Worm (Caenorhabditis elegans) whole organism, L2 larva: ENCODE data around the gene ZC204.17.

ENCODE experiments used
- C34F6.9 ChIP-seq: fragments of 150-350 bp; optimal IDR thresholded peaks from 2 replicates; lab custom pipeline; 2014; ENCODE audit warnings: missing biosample characterization, missing genetic modification characterization
- F13H6.1 ChIP-seq: sonication (generic microtip); optimal IDR thresholded peaks from 2 replicates; lab custom pipeline; 2016; ENCODE audit warnings: missing genetic modification characterization, missing compliant biosample characterization
- R02D3.7 ChIP-seq: fragments of 150-350 bp; optimal IDR thresholded peaks from 2 replicates; lab custom pipeline; 2014; ENCODE audit warnings: missing biosample characterization, missing genetic modification characterization
- ZK546.5 ChIP-seq: sonication (generic microtip); optimal IDR thresholded peaks from 2 replicates; lab custom pipeline; 2017; ENCODE audit warnings: missing biosample characterization, missing genetic modification characterization
- aly-2 ChIP-seq: fragments of 150-350 bp; optimal IDR thresholded peaks from 2 replicates; lab custom pipeline; 2014; ENCODE audit warnings: missing biosample characterization, missing genetic modification characterization
- ama-1 ChIP-seq: fragments of 150-350 bp; optimal IDR thresholded peaks from 2 replicates; lab custom pipeline; 2018; ENCODE audit warnings: inconsistent platforms
- blmp-1 ChIP-seq: sonication (generic microtip); optimal IDR thresholded peaks from 2 replicates; lab custom pipeline; 2017; ENCODE audit warnings: missing genetic modification characterization, mild to moderate bottlenecking, missing compliant biosample characterization, antibody characterized with exemption, moderate library complexity; ENCODE audit not compliant: insufficient read depth
- ceh-16 ChIP-seq: fragments of 150-350 bp; optimal IDR thresholded peaks from 2 replicates; lab custom pipeline; 2014; ENCODE audit warnings: missing biosample characterization, missing genetic modification characterization
- ceh-82 ChIP-seq: fragments of 150-350 bp; optimal IDR thresholded peaks from 2 replicates; lab custom pipeline; 2014; ENCODE audit warnings: missing biosample characterization, missing genetic modification characterization
- crh-2 ChIP-seq: sonication (generic microtip); optimal IDR thresholded peaks from 2 replicates; lab custom pipeline; 2017; ENCODE audit warnings: missing biosample characterization, missing genetic modification characterization
- egl-27 ChIP-seq: sonication (generic microtip); optimal IDR thresholded peaks from 3 replicates; lab custom pipeline; 2017; ENCODE audit warnings: missing biosample characterization, missing genetic modification reagents, missing genetic modification characterization
- elt-1 ChIP-seq: fragments of 150-350 bp; optimal IDR thresholded peaks from 2 replicates; lab custom pipeline; 2014; ENCODE audit warnings: missing biosample characterization, missing genetic modification characterization
- elt-3 ChIP-seq: sonication (generic microtip); optimal IDR thresholded peaks from 2 replicates; lab custom pipeline; 2017; ENCODE audit warnings: missing biosample characterization, missing genetic modification characterization
- fos-1 ChIP-seq: fragments of 150-350 bp; optimal IDR thresholded peaks from 2 replicates; lab custom pipeline; 2014; ENCODE audit warnings: missing biosample characterization, missing genetic modification characterization
- gmeb-1 ChIP-seq: fragments of 150-350 bp; optimal IDR thresholded peaks from 2 replicates; lab custom pipeline; 2014; ENCODE audit warnings: missing biosample characterization, missing genetic modification characterization
- lin-13 ChIP-seq: fragments of 150-350 bp; optimal IDR thresholded peaks from 2 replicates; lab custom pipeline; 2014; ENCODE audit warnings: missing biosample characterization, missing genetic modification reagents, missing genetic modification characterization
- lin-39 ChIP-seq: fragments of 150-350 bp; optimal IDR thresholded peaks from 2 replicates; lab custom pipeline; 2014; ENCODE audit warnings: missing biosample characterization, missing genetic modification reagents, missing genetic modification characterization
- mab-5 ChIP-seq: fragments of 150-350 bp; optimal IDR thresholded peaks from 2 replicates; lab custom pipeline; 2014; ENCODE audit warnings: missing biosample characterization, missing genetic modification characterization
- mbf-1 ChIP-seq: sonication (generic microtip); optimal IDR thresholded peaks from 2 replicates; lab custom pipeline; 2017; ENCODE audit warnings: missing biosample characterization, missing genetic modification characterization
- mdl-1 ChIP-seq, 2 experiments: fragments of 150-350 bp in 1 of 2; sonication (generic microtip) in 1 of 2; optimal IDR thresholded peaks; 2 replicates each; lab custom pipeline; 2017; ENCODE audit warnings: missing biosample characterization in 2 of 2, missing genetic modification characterization in 2 of 2
- nhr-11 ChIP-seq: fragments of 150-350 bp; optimal IDR thresholded peaks from 2 replicates; lab custom pipeline; 2014; ENCODE audit warnings: missing biosample characterization, missing genetic modification characterization
- nhr-23 ChIP-seq: fragments of 150-350 bp; optimal IDR thresholded peaks from 2 replicates; lab custom pipeline; 2014; ENCODE audit warnings: missing biosample characterization, missing genetic modification reagents, missing genetic modification characterization
- nhr-25 ChIP-seq: fragments of 150-350 bp; sonication (generic microtip); optimal IDR thresholded peaks from 3 replicates; lab custom pipeline; 2014; ENCODE audit warnings: missing biosample characterization, missing genetic modification characterization
- nhr-6 ChIP-seq: fragments of 150-350 bp; optimal IDR thresholded peaks from 2 replicates; lab custom pipeline; 2014; ENCODE audit warnings: missing biosample characterization, missing genetic modification characterization
- nhr-77 ChIP-seq: fragments of 150-350 bp; optimal IDR thresholded peaks from 2 replicates; lab custom pipeline; 2014; ENCODE audit warnings: missing biosample characterization, missing genetic modification characterization
- peb-1 ChIP-seq: fragments of 150-350 bp; optimal IDR thresholded peaks from 2 replicates; lab custom pipeline; 2014; ENCODE audit warnings: missing biosample characterization, missing genetic modification characterization
- sem-4 ChIP-seq: fragments of 150-350 bp; optimal IDR thresholded peaks from 2 replicates; lab custom pipeline; 2014; ENCODE audit warnings: missing biosample characterization, missing genetic modification reagents, missing genetic modification characterization
- snpc-4 ChIP-seq: fragments of 150-350 bp; optimal IDR thresholded peaks from 2 replicates; lab custom pipeline; 2014; ENCODE audit warnings: missing biosample characterization, missing genetic modification characterization
- unc-39 ChIP-seq: fragments of 150-350 bp; optimal IDR thresholded peaks from 2 replicates; lab custom pipeline; 2014; ENCODE audit warnings: missing biosample characterization, missing genetic modification characterization
- unc-62 ChIP-seq: fragments of 150-350 bp; optimal IDR thresholded peaks from 2 replicates; lab custom pipeline; 2014; ENCODE audit warnings: missing biosample characterization, missing genetic modification reagents, missing genetic modification characterization
- ztf-1 ChIP-seq: fragments of 200-800 bp; sonication (Bioruptor generic); conservative IDR thresholded peaks from 2 replicates; pipeline ENCODE4 v1.3.6; 2022; ENCODE audit warnings: missing genetic modification characterization, missing compliant biosample characterization
- ztf-4 ChIP-seq: fragments of 150-350 bp; optimal IDR thresholded peaks from 2 replicates; lab custom pipeline; 2014; ENCODE audit warnings: missing biosample characterization, missing genetic modification characterization

The ZC204.17 gene

DNA sequence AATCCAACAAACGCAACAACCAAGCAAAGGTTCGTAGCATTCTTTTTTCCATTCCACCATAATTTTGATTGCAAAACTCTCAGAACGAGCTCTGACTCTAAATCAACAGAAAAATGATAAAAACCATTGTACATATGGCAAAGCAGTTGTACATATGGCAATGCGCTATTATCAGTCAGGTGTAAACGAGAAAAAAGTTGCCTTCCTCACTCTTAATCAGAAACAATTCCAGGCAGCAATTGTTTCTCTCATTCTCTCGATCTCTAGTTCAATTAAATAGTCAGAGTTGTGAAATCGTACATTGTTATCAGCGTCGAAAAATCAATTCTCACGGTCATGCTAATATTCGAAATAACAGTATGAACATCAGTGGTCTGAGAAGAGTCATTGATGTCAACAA is 24.3 kb downstream of the ZC204.17 start:
- TF ChIP-seq fos-1 (tag; lab: Kevin White, UChicago) (peak; percentile 44), ztf-4 (tag; lab: Kevin White, UChicago) (no peak)

DNA sequence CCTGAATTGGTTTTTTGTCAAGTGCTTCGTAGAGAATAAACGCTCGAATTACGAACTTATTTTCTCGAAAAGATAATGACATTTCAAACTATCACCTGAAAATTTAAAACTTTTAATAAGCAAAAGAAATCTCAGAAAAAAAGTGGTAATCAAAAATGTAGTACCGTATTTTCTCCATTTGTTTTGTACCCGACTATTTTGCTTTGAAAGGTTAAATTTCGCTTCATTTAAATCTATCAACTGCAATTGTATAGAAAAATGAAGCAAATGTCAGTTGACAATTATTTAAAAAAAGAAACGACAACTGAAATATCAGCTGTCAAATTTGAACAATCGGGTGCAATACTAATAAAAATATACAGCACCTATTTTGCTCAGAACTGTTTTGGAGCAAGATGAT is 24.9 kb downstream of the ZC204.17 start, which contains the start of gene fbxa-158:
Gene fbxa-158, minus strand, starts transcription at position 101 of the 400 bp plus-strand sequence.
- TF ChIP-seq unc-39 (tag; lab: Kevin White, UChicago) (no peak), elt-1 (tag; lab: Kevin White, UChicago) (no peak), ama-1 (lab: Kevin White, UChicago) (no peak), C34F6.9 (tag; lab: Kevin White, UChicago) (no peak), snpc-4 (tag; lab: Kevin White, UChicago) (no peak), crh-2 (tag; lab: Kevin White, UChicago) (no peak), egl-27 (tag; lab: Kevin White, UChicago) (no peak), gmeb-1 (no peak), ZK546.5 (no peak), lin-39 (tag; lab: Kevin White, UChicago) (no peak), fos-1 (tag; lab: Kevin White, UChicago) (no peak), R02D3.7 (no peak), blmp-1 (tag; lab: Kevin White, UChicago) (no peak), nhr-25 (tag; lab: Kevin White, UChicago) (no peak), nhr-11 (tag; lab: Kevin White, UChicago) (no peak), sem-4 (tag; lab: Kevin White, UChicago) (no peak), ceh-16 (tag; lab: Kevin White, UChicago) (no peak), F13H6.1 (tag; lab: Kevin White, UChicago) (no peak), nhr-77 (tag; lab: Kevin White, UChicago) (no peak), mbf-1 (tag; lab: Kevin White, UChicago) (no peak)

DNA sequence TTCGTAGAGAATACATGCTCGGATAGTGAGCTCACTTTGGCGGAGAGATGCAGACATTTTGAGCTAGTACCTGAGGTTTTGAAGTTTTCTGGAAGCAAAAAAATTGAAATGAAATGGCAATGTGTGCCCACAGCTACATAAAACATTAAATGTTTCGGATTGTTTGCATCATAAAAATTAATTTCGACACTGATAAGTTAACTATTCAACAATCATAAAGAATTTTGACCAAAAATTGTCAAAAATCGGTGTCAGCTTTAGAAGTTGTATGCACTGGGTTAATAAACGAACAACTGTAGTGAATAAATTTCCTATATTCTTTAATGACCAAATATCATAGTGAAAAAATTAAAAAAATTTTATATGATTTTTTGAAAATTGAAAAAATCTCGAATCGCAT is 27.2 kb downstream of the ZC204.17 start, which contains the start of gene fbxa-166:
Gene fbxa-166, minus strand, starts transcription at position 101 of the 400 bp plus-strand sequence.
- no peak for TF ChIP-seq peb-1
- no peak for TF ChIP-seq elt-1 (tag; lab: Kevin White, UChicago)
- no peak for TF ChIP-seq C34F6.9 (tag; lab: Kevin White, UChicago)
- no peak for TF ChIP-seq unc-39 (tag; lab: Kevin White, UChicago)
- no peak for TF ChIP-seq ceh-82 (tag; lab: Kevin White, UChicago)
- no peak for TF ChIP-seq lin-13
- no peak for TF ChIP-seq nhr-77 (tag; lab: Kevin White, UChicago)
- TF ChIP-seq blmp-1 (tag; lab: Kevin White, UChicago), result no peak
- no peak for TF ChIP-seq R02D3.7
- no peak for TF ChIP-seq egl-27 (tag; lab: Kevin White, UChicago)
- TF ChIP-seq ceh-16 (tag; lab: Kevin White, UChicago), result no peak
- TF ChIP-seq lin-39 (tag; lab: Kevin White, UChicago), result no peak
- no peak for TF ChIP-seq ZK546.5
- no peak for TF ChIP-seq aly-2 (tag; lab: Kevin White, UChicago)
- TF ChIP-seq nhr-23 (tag; lab: Kevin White, UChicago), result no peak

DNA sequence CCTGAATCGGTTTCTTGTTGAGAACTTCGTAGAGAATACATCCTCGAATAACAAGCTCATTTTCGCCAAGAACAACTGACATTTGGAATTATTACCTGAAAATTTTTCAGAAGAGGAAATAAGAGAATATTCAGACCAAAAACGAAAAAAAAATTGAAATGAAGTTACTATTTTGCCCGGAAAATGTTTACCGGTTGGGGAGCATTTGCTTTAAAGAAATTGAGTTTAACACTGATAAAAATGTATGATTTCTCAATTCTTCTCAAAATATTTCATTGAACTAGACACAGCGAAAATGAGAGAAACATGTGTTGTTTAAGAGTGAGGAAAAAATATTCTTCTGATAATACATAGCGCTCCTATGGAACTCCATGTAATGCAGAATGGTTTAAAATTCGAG is 29.7 kb downstream of the ZC204.17 start, which contains the start of gene fbxa-165:
Gene fbxa-165, minus strand, starts transcription at position 101 of the 400 bp plus-strand sequence.
- TF ChIP-seq snpc-4 (tag; lab: Kevin White, UChicago) (no peak), blmp-1 (tag; lab: Kevin White, UChicago) (no peak), ceh-82 (tag; lab: Kevin White, UChicago) (no peak), egl-27 (tag; lab: Kevin White, UChicago) (no peak), aly-2 (tag; lab: Kevin White, UChicago) (no peak), ztf-1 (GFP tag; lab: Robert Waterston, UW) (no peak), elt-3 (tag; lab: Kevin White, UChicago) (no peak), gmeb-1 (no peak), ceh-16 (tag; lab: Kevin White, UChicago) (no peak), mab-5 (no peak), unc-62 (GFP tag; lab: Kevin White, UChicago) (no peak), ZK546.5 (no peak)

DNA sequence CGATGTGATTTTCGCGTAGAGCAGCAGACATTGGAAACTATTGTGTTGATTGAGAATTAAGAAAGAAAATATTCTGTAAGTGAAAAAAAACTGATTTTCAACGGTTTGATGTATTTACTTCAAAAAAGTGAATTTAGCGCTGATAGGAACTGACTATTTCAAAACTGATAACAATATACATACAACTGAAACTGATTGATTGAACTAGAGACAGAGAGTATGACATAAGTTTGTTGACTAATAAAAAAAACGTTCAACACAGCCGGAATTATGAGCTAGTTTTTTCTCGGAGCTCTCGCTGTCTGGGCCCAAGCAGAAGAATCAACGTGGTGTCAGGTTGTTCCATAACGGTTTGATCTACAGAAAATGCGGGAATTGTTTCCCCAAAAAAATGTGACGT is 32.1 kb downstream of the ZC204.17 start, which contains the start of gene fbxa-164:
Gene fbxa-164, minus strand, starts transcription at position 101 of the 400 bp plus-strand sequence.
- TF ChIP-seq nhr-11 (tag; lab: Kevin White, UChicago) (no peak), mdl-1 (tag; optimal IDR thresholded peaks at IDR 0.05; lab: Kevin White, UChicago) (no peak), C34F6.9 (tag; lab: Kevin White, UChicago) (no peak), nhr-6 (tag; lab: Kevin White, UChicago) (no peak)
- TF ChIP-seq, all 48 proteins: peak for 0
